Worm (Caenorhabditis elegans) whole organism, dauer: ENCODE results near the gene nhr-117.

ENCODE experiments used
- unc-62 ChIP-seq: sonication (generic microtip); optimal IDR thresholded peaks from 2 replicates; lab custom pipeline; 2017; ENCODE audit warnings: missing biosample characterization, missing genetic modification reagents, missing genetic modification characterization

Gene nhr-117

DNA sequence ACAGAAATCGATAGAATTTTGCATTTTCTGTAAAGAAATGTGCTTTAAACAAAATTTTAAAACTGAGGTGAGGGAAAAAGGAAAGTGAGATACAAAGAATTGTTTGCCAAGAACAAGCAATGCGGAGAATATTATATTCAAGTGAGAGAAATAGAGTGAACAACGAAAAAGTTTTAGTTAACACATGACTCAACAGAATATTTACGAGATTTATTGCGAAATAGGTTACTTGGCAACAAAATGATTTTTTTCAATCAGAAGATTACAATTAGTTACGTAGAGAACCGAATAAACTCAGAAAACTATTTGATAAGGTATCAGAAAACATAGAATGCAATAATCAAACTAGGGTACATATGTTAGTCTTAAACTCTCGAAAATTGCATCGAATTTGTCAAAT lies at the start of gene nhr-117:
Gene nhr-117, minus strand, starts transcription at position 27 of the 400 bp plus-strand sequence.
- no peak for TF ChIP-seq unc-62 (GFP tag; lab: Kevin White, UChicago)

DNA sequence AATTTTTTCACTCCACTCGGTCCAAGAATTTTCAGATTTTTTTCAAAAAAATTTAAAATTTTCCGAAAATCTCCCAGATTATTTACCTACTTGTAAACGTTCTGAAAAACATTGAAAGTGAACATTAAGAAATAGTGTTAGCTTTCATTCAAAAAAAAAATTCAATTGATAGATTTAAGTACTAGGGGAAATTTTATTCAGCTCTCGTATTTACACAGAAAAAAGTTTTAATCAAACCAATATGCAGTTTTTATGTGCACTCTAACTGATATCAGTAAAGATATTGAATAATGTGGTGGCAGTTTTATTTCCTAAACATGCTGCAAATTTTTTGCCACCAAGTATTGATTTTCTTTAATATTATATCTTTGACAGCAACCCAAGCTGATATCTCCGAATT lies 46.9 kb upstream of the nhr-117 start, which contains the start of gene irld-42:
Gene irld-42, plus strand, starts transcription at position 301 of the 400 bp plus-strand sequence.
- no peak for TF ChIP-seq unc-62 (GFP tag; lab: Kevin White, UChicago)

DNA sequence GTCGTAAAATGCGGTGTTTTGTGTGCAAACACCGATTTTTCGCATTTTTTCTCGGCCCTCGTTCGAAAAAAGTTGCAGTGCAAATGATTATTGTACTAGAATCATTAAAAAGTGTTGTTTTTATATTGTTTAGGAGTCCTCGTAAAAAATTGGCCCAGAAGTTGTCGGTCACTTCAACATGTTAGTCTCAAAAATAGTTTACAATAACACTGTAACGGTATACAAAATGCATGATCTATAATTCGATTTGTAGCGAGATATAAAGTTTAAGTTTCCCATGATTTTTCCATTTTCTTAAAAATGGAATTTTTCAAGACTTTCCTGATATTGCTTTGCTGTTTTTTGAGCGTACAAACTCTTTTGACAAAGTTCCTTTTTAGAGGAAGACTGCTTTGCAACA lies 45.6 kb upstream of the nhr-117 start, which contains the start of gene K04F1.8:
Gene K04F1.8, plus strand, starts transcription at position 301 of the 400 bp plus-strand sequence.
- no peak for TF ChIP-seq unc-62 (GFP tag; lab: Kevin White, UChicago)

DNA sequence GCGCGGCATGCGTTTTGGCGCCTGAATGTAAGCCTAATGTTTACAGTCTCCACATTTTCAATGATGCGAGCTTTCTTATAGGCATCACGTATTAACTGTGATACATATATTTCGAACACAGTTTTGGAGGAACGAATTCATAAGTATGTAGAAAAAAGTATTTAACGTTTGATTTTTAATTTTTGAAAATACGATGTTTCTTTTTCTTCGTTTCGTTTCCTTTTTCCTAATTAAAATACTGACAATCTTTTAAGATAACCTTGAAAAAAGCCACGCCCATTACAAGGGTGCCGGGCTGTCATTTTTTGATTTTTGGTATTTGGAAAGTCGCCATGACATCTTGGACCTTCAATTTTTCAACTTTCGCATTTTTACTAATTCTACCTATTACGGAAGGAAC lies 43.6 kb upstream of the nhr-117 start, which contains the start of gene K04F1.9:
Gene K04F1.9, plus strand, starts transcription at position 301 of the 400 bp plus-strand sequence.
- no peak for TF ChIP-seq unc-62 (GFP tag; lab: Kevin White, UChicago)

DNA sequence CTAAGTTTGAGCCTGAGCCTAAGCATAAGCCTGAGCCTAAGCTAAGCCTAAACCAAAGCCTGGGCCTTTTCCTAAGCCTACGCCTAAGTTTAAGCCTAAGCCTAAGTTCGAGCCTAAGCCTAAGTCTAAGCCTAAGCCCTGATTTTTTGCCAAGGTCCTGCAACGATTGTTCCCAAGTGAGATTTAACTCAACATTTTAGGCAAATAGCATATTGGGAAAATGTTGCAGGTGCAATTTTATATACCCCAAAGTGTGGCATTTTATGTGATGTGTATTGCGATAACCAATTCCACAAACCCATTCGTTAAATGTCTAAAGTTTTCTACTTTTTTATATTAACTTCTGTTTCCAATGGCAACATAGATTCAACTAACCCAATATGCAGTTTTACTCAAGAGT lies 41.0 kb upstream of the nhr-117 start, which contains the start of gene irld-40:
Gene irld-40, plus strand, starts transcription at position 301 of the 400 bp plus-strand sequence.
- no peak for TF ChIP-seq unc-62 (GFP tag; lab: Kevin White, UChicago)

DNA sequence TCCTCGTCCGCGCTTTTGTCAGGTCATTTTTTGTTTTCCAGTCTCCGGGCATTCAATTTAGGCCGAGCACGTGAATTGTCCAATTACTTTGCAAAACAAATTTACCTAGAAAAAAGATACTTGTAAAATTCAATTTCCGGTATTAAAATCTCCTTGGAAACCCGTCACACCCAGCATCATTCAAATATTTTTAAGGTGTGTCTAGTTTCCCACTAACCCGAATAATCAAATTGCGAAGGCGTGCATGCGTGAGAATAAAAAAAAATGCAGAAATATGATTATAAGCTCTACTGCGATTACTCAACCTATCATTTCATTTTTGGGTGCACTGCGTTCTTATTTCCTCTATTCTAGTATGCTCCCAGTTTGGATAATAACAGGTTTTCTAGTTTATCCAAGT lies 33.5 kb upstream of the nhr-117 start, which contains the start of gene irld-11:
Gene irld-11, plus strand, starts transcription at position 301 of the 400 bp plus-strand sequence.
- no peak for TF ChIP-seq unc-62 (GFP tag; lab: Kevin White, UChicago)

DNA sequence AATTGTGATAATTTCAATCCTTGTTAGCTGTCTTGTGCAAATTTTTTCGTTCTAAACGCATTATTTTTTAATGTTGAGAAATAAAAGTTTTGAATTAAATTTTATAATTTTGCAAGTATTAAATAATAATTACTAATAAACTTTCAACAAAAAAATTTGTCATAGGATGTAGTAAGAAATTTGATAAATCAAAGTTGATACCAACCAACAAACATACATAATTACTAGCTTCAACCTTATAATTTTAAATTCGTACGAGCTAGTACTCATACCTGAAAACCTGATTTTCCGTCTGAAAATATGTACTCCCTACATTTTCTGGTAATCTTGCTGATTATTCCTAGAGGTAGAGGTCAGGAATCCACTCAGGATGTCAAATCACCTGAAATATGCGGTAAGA lies 29.7 kb upstream of the nhr-117 start, which contains the start of gene irld-44:
Gene irld-44, plus strand, starts transcription at position 301 of the 400 bp plus-strand sequence.
- no peak for TF ChIP-seq unc-62 (GFP tag; lab: Kevin White, UChicago)

DNA sequence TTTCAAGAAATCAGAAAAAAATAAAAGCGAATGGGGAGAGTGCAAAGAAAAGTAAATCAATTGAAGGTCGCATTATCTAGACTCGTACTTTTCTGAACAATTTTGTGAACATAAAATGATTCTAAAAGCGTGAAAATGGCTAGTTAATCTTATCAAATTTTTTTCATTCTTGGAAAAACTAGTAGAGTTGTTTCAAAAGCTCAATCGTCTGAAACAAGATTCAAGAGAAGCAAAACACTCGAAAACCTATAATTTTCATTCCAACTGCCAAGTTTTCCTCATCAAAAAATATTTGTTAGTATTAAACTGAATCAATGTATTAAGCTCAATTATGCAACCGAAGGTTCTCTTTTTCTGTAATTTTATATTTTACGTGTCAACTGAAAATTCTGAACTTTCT lies 26.7 kb upstream of the nhr-117 start, which contains the start of gene irld-45:
Gene irld-45, plus strand, starts transcription at position 301 of the 400 bp plus-strand sequence.
- TF ChIP-seq unc-62 (GFP tag; lab: Kevin White, UChicago) = no peak

DNA sequence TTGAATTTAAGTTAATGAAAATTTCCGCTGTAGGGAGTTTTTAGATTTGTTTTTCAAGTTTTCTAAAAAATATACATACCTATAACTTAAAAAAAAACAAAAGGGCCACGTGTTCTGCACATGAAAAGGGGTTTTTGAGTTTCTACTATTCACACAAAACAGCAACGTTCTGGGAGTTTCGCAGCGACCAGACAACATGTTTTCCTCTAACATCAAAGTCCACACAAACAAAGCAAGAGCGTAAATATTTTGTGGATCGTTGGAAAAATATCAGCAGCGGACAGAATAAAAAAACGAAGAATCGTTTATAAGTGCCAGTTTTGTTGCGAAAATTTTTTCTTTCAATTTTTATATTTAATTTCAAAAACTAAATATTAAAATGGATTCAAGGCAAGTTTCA lies 22.6 kb upstream of the nhr-117 start, which contains the start of gene alh-2:
Gene alh-2, plus strand, starts transcription at position 284 of the 400 bp plus-strand sequence.
- TF ChIP-seq unc-62 (GFP tag; lab: Kevin White, UChicago) = no peak

DNA sequence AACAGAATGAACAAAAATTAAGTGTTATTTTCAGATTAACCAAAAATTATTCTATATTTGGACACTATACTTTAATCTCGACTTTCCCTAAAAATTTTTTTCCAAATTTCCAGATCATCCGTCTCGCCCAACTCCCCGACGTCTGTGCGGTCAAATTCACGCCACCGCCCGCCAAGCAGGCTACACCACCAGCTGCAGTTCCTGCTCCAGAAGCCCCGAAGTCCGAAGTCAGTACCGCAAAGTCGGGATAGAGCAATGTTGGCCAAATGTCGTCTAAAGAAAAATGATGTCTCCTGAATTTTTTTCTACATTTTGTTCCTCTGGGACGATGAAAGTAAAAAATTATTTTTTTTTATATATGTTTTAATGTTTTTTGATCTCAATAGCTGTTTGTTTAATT lies 21.4 kb upstream of the nhr-117 start:
- TF ChIP-seq unc-62 (GFP tag; lab: Kevin White, UChicago) = no peak

DNA sequence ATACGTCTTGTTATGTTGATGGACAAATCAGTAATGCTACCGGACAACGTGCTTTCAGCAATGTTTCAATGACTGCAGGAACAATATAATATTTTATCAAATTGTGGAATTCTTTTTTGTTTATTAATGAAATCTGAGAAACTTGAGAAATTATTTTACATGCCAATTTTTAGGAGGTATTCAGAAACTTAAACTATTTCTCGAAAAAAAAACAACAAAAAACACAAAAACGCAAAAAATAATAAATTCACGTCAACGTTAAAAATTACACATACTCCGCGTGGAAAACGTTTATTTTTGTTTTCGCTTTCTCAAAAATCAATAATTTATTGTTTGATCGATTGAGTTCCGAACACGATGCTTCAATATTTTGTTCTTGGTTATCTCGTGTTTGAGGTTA lies 20.9 kb upstream of the nhr-117 start, which contains the start of gene Y46H3D.1:
Gene Y46H3D.1, plus strand, starts transcription at position 301 of the 400 bp plus-strand sequence.
- no peak for TF ChIP-seq unc-62 (GFP tag; lab: Kevin White, UChicago)

DNA sequence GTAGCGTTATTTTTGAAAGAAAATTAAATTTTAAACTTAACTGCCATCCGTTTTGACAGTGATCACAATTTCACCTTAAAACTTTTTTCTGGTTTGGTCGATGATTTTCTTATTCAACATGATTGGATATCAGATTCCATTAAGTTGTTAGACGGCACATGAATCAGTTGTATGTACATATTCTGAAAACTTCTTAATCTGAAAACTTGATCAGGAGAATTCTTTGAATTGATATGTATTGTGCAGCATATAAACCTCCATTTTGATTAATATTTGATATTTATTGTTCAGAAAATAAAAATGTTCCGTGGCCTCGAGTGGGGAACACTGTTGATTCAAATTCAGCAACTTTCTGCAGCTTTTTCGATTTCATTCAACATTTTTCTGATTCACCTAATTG lies 18.7 kb upstream of the nhr-117 start, which contains the start of gene str-221:
Gene str-221, plus strand, starts transcription at position 301 of the 400 bp plus-strand sequence.
- no peak for TF ChIP-seq unc-62 (GFP tag; lab: Kevin White, UChicago)

DNA sequence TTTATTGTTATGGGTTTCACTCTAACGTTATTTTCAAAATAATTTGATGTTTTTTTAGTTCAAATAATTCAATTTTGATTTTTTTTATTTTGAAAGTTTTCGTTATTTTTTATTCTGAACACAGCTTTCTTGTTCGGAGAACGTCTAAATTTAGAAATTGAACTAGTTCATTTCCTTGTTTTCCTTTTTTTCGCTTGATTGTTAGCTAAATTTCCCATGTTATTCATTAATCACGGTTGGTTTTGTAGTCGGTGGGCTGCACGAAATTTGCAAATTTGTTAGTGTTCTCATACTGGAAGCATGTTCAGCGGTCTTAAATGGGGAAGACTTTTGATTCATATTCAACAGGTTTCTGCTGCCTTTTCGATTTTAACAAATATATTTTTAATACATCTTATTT lies 14.5 kb upstream of the nhr-117 start, which contains the start of gene str-222:
Gene str-222, plus strand, starts transcription at position 301 of the 400 bp plus-strand sequence.
- TF ChIP-seq unc-62 (GFP tag; lab: Kevin White, UChicago) = no peak

DNA sequence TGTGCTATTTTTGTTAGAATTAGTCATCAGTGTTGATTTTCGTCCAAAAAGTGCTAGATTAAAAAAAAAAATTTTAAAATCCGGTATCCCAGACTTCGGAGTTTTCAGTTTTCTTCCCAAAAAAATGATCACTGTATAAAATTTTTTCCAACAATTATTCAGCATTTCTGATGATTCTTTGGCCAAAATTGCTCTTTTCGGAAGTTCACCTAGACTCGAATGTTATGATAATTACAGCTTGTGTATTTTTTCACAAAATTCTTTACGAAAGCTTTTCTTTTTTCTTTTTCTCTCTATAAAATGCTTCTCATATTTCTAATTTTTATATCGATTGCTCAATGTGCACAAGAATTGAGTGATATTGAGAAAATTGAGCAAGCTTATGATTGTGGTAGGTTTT lies 10.4 kb upstream of the nhr-117 start, which contains the start of gene irld-17:
Gene irld-17, plus strand, starts transcription at position 301 of the 400 bp plus-strand sequence.
- no peak for TF ChIP-seq unc-62 (GFP tag; lab: Kevin White, UChicago)

DNA sequence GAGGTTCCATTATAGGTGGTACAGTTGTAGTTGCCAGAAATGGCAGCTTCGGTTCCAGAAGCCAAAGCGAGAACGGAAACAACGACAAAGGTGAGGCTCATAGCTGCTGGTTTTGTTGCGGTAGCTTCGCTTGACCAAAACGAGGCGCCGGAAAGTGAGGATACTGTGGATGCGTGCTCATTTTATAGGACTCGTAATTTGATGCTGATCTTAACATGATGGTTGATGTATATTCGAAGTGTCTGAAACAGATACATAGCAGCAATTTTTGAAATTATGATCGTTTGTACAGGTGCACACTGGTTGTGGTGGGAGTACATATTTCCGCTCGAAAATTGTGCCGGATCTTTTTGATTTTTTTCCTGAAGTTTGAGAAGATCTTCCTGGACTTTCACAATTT lies 9.8 kb upstream of the nhr-117 start, which contains the start of gene Y46H3D.8:
Gene Y46H3D.8, minus strand, starts transcription at position 101 of the 400 bp plus-strand sequence.
- no peak for TF ChIP-seq unc-62 (GFP tag; lab: Kevin White, UChicago)

DNA sequence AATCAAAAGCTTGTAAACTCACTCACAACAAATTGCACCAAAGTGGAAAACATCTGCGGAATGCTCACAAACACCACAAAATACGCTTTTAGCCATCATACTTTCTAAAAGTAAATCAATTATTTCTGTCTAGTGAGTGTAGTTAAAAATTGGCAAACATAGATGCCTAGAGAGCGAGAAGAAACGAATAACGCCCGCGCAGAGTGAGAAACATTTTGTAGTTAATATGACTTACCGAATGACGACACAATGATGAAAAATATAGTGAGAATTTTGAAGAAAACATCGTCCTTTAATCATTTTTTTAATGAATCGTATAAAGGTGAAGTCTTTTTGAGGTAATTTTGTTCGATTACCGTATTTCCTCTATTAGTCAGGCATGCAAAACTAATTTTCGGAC lies 8.0 kb upstream of the nhr-117 start, which contains the start of gene nhr-238:
Gene nhr-238, minus strand, starts transcription at position 104 of the 400 bp plus-strand sequence.
- no peak for TF ChIP-seq unc-62 (GFP tag; lab: Kevin White, UChicago)
